Worm (Caenorhabditis elegans) whole organism, L4 larva: ENCODE data around the gene T16D1.1.

Experiments used
- D1046.2 ChIP-seq: fragments of 200-800 bp; sonication (Bioruptor generic); IDR thresholded peaks from 2 replicates; pipeline ENCODE4 v1.3.6; 2022; ENCODE audit warnings: missing genetic modification characterization, missing compliant biosample characterization
- F10B5.3 ChIP-seq: sonication (generic microtip); optimal IDR thresholded peaks from 2 replicates; lab custom pipeline; 2016; ENCODE audit warnings: mild to moderate bottlenecking, missing genetic modification characterization, missing compliant biosample characterization
- F26F4.8 ChIP-seq: fragments of 200-800 bp; sonication (Bioruptor generic); conservative IDR thresholded peaks from 2 replicates; pipeline ENCODE4 v1.3.6; 2022; ENCODE audit warnings: missing genetic modification characterization, missing compliant biosample characterization
- T20F7.1 ChIP-seq: fragments of 200-800 bp; sonication (Bioruptor generic); optimal IDR thresholded peaks from 2 replicates; lab custom pipeline; 2018; ENCODE audit warnings: mild to moderate bottlenecking, missing genetic modification characterization, missing compliant biosample characterization
- Y105C5A.15 ChIP-seq: fragments of 200-800 bp; sonication (Bioruptor generic); IDR thresholded peaks from 2 replicates; pipeline ENCODE4 v1.3.6; 2022; ENCODE audit warnings: missing genetic modification characterization, missing compliant biosample characterization
- Y5F2A.4 ChIP-seq: fragments of 200-800 bp; sonication (Bioruptor generic); optimal IDR thresholded peaks from 2 replicates; lab custom pipeline; 2018; ENCODE audit warnings: mild to moderate bottlenecking, missing genetic modification characterization, missing compliant biosample characterization
- Y75B8A.6 ChIP-seq: fragments of 200-800 bp; sonication (Bioruptor generic); IDR thresholded peaks from 2 replicates; pipeline ENCODE4 v1.3.6; 2022; ENCODE audit warnings: missing genetic modification reagents, missing genetic modification characterization, missing compliant biosample characterization
- ZK546.5 ChIP-seq, 2 experiments: sonication (generic microtip); optimal IDR thresholded peaks; 2 replicates each; lab custom pipeline; 2017; ENCODE audit warnings: missing biosample characterization in 2 of 2, missing genetic modification characterization in 2 of 2
- aha-1 ChIP-seq: fragments of 150-350 bp; peaks from one replicate; lab custom pipeline; 2014; ENCODE audit warnings: missing biosample characterization, missing genetic modification characterization
- aly-2 ChIP-seq: sonication (generic microtip); optimal IDR thresholded peaks from 2 replicates; lab custom pipeline; 2018; ENCODE audit warnings: missing biosample characterization, missing genetic modification characterization
- ama-1 ChIP-seq: fragments of 150-350 bp; optimal IDR thresholded peaks from 2 replicates; lab custom pipeline; 2014; ENCODE audit warnings: inconsistent platforms, mixed read lengths
- arid-1 ChIP-seq: fragments of 200-800 bp; sonication (Bioruptor generic); conservative IDR thresholded peaks from 2 replicates; pipeline ENCODE4 v1.3.6; 2022; ENCODE audit warnings: missing genetic modification reagents, missing genetic modification characterization, missing compliant biosample characterization
- ceh-28 ChIP-seq: fragments of 150-350 bp; optimal IDR thresholded peaks from 2 replicates; lab custom pipeline; 2014; ENCODE audit warnings: missing biosample characterization, missing genetic modification reagents, missing genetic modification characterization
- ceh-44 ChIP-seq: fragments of 200-800 bp; sonication (Bioruptor generic); IDR thresholded peaks from 2 replicates; pipeline ENCODE4 v1.3.6; 2022; ENCODE audit warnings: missing genetic modification reagents, missing genetic modification characterization, missing compliant biosample characterization
- ceh-62 ChIP-seq: sonication (generic microtip); optimal IDR thresholded peaks from 2 replicates; lab custom pipeline; 2017; ENCODE audit warnings: missing biosample characterization, missing genetic modification characterization
- cey-2 ChIP-seq: sonication (generic microtip); optimal IDR thresholded peaks from 3 replicates; lab custom pipeline; 2017; ENCODE audit warnings: missing genetic modification characterization, mild to moderate bottlenecking, missing compliant biosample characterization, antibody characterized with exemption, borderline replicate concordance; ENCODE audit not compliant: insufficient read depth
- daf-16 ChIP-seq, 3 experiments: sonication (generic microtip); optimal IDR thresholded peaks; 2 replicates each; lab custom pipeline; 2016 to 2017; ENCODE audit warnings: missing genetic modification characterization in 3 of 3, missing genetic modification reagents in 3 of 3, mild to moderate bottlenecking in 2 of 3, missing compliant biosample characterization in 2 of 3, missing biosample characterization in 1 of 3, moderate library complexity in 1 of 3
- daf-19 ChIP-seq: fragments of 200-800 bp; sonication (Bioruptor generic); conservative IDR thresholded peaks from 2 replicates; pipeline ENCODE4 v1.3.6; 2022; ENCODE audit warnings: missing genetic modification characterization, missing compliant biosample characterization
- daf-8 ChIP-seq: fragments of 200-800 bp; sonication (Bioruptor generic); IDR thresholded peaks from 2 replicates; pipeline ENCODE4 v1.3.6; 2022; ENCODE audit warnings: missing genetic modification characterization, missing compliant biosample characterization
- dmd-6 ChIP-seq: fragments of 200-800 bp; sonication (Bioruptor generic); IDR thresholded peaks from 2 replicates; pipeline ENCODE4 v1.3.6; 2022; ENCODE audit warnings: missing genetic modification reagents, missing genetic modification characterization, missing compliant biosample characterization
- dmd-8 ChIP-seq: fragments of 200-800 bp; sonication (Bioruptor generic); IDR thresholded peaks from 2 replicates; pipeline ENCODE4 v1.3.6; 2022; ENCODE audit warnings: missing genetic modification characterization, missing compliant biosample characterization
- dpl-1 ChIP-seq: fragments of 150-350 bp; optimal IDR thresholded peaks from 2 replicates; lab custom pipeline; 2014; ENCODE audit warnings: missing biosample characterization, missing genetic modification reagents, missing genetic modification characterization
- dve-1 ChIP-seq: sonication (generic microtip); optimal IDR thresholded peaks from 2 replicates; lab custom pipeline; 2017; ENCODE audit warnings: antibody characterized with exemption, mild to moderate bottlenecking, missing genetic modification characterization, missing compliant biosample characterization; ENCODE audit not compliant: insufficient read depth
- egl-27 ChIP-seq: sonication (generic microtip); optimal IDR thresholded peaks from 3 replicates; lab custom pipeline; 2017; ENCODE audit warnings: missing biosample characterization, missing genetic modification reagents, missing genetic modification characterization
- fkh-10 ChIP-seq: fragments of 150-350 bp; optimal IDR thresholded peaks from 2 replicates; lab custom pipeline; 2014; ENCODE audit warnings: missing biosample characterization, missing genetic modification reagents, missing genetic modification characterization
- fos-1 ChIP-seq: fragments of 150-350 bp; optimal IDR thresholded peaks from 2 replicates; lab custom pipeline; 2014; ENCODE audit warnings: missing biosample characterization, missing genetic modification characterization
- gei-8 ChIP-seq: fragments of 200-800 bp; sonication (Bioruptor generic); optimal IDR thresholded peaks from 2 replicates; lab custom pipeline; 2018; ENCODE audit warnings: mild to moderate bottlenecking, missing genetic modification characterization, missing compliant biosample characterization
- hif-1 ChIP-seq, 2 experiments: sonication (generic microtip); optimal IDR thresholded peaks; 2 replicates each; lab custom pipeline; 2016 to 2017; ENCODE audit warnings: missing compliant biosample characterization in 2 of 2, missing genetic modification characterization in 2 of 2, missing genetic modification reagents in 2 of 2, missing genotype in 2 of 2, mild to moderate bottlenecking in 1 of 2
- hlh-11 ChIP-seq: fragments of 200-800 bp; sonication (Bioruptor generic); optimal IDR thresholded peaks from 2 replicates; lab custom pipeline; 2018; ENCODE audit warnings: mild to moderate bottlenecking, missing genetic modification characterization, missing compliant biosample characterization
- hmg-1.1 ChIP-seq: fragments of 200-800 bp; sonication (Bioruptor generic); IDR thresholded peaks from 2 replicates; pipeline ENCODE4 v1.3.6; 2022; ENCODE audit warnings: missing genetic modification reagents, missing genetic modification characterization, missing compliant biosample characterization
- lim-7 ChIP-seq: fragments of 200-800 bp; sonication (Bioruptor generic); IDR thresholded peaks from 2 replicates; pipeline ENCODE4 v1.3.6; 2022; ENCODE audit warnings: missing genetic modification characterization, missing compliant biosample characterization
- lin-1 ChIP-seq: fragments of 200-800 bp; sonication (Bioruptor generic); IDR thresholded peaks from 2 replicates; pipeline ENCODE4 v1.3.6; 2022; ENCODE audit warnings: missing genetic modification reagents, missing genetic modification characterization, missing compliant biosample characterization
- lin-13 ChIP-seq: fragments of 150-350 bp; optimal IDR thresholded peaks from 2 replicates; lab custom pipeline; 2014; ENCODE audit warnings: missing biosample characterization, missing genetic modification reagents, missing genetic modification characterization
- lin-15B ChIP-seq: fragments of 150-350 bp; sonication (generic microtip); optimal IDR thresholded peaks from 3 replicates; lab custom pipeline; 2014; ENCODE audit warnings: missing biosample characterization, missing genetic modification characterization
- lin-38 ChIP-seq: fragments of 200-800 bp; sonication (Bioruptor generic); IDR thresholded peaks from 2 replicates; pipeline ENCODE4 v1.3.6; 2022; ENCODE audit warnings: missing genetic modification reagents, missing genetic modification characterization, missing compliant biosample characterization
- lin-39 ChIP-seq: fragments of 150-350 bp; optimal IDR thresholded peaks from 2 replicates; lab custom pipeline; 2014; ENCODE audit warnings: missing biosample characterization, missing genetic modification reagents, missing genetic modification characterization
- lir-3 ChIP-seq: sonication (generic microtip); optimal IDR thresholded peaks from 2 replicates; lab custom pipeline; 2016; ENCODE audit warnings: mild to moderate bottlenecking, missing genetic modification characterization, missing compliant biosample characterization
- lsy-2 ChIP-seq, 2 experiments: fragments of 150-350 bp in 1 of 2; sonication (generic microtip) in 1 of 2; optimal IDR thresholded peaks; 2 replicates each; lab custom pipeline; 2014 to 2017; ENCODE audit warnings: missing biosample characterization in 2 of 2, missing genetic modification characterization in 2 of 2
- mdl-1 ChIP-seq, 2 experiments: fragments of 150-350 bp in 1 of 2; sonication (generic microtip) in 1 of 2; optimal IDR thresholded peaks; 2 replicates each; lab custom pipeline; 2014 to 2017; ENCODE audit warnings: missing biosample characterization in 2 of 2, missing genetic modification characterization in 2 of 2
- mep-1 ChIP-seq: fragments of 150-350 bp; sonication (generic microtip); optimal IDR thresholded peaks from 3 replicates; lab custom pipeline; 2014; ENCODE audit warnings: missing biosample characterization, missing genetic modification characterization
- mes-2 ChIP-seq: sonication (generic microtip); optimal IDR thresholded peaks from 2 replicates; lab custom pipeline; 2016; ENCODE audit warnings: missing genotype, mild to moderate bottlenecking, missing genetic modification characterization, missing compliant biosample characterization; ENCODE audit not compliant: poor library complexity, severe bottlenecking
- nhr-11 ChIP-seq: fragments of 150-350 bp; optimal IDR thresholded peaks from 2 replicates; lab custom pipeline; 2014; ENCODE audit warnings: missing biosample characterization, missing genetic modification characterization
- nhr-25 ChIP-seq: sonication (generic microtip); optimal IDR thresholded peaks from 2 replicates; lab custom pipeline; 2017; ENCODE audit warnings: missing genetic modification characterization, mild to moderate bottlenecking, missing compliant biosample characterization, antibody characterized with exemption, moderate library complexity, borderline replicate concordance; ENCODE audit not compliant: insufficient read depth
- nhr-48 ChIP-seq: sonication (generic microtip); optimal IDR thresholded peaks from 2 replicates; lab custom pipeline; 2016; ENCODE audit warnings: mild to moderate bottlenecking, missing genetic modification characterization, missing compliant biosample characterization
- nhr-76 ChIP-seq: fragments of 150-350 bp; optimal IDR thresholded peaks from 2 replicates; lab custom pipeline; 2014; ENCODE audit warnings: missing biosample characterization, missing genetic modification characterization
- php-3 ChIP-seq: fragments of 200-800 bp; sonication (Bioruptor generic); IDR thresholded peaks from 2 replicates; pipeline ENCODE4 v1.3.6; 2022; ENCODE audit warnings: missing genetic modification reagents, missing genetic modification characterization, missing compliant biosample characterization
- set-16 ChIP-seq: fragments of 200-800 bp; sonication (Bioruptor generic); IDR thresholded peaks from 2 replicates; pipeline ENCODE4 v1.3.6; 2022; ENCODE audit warnings: missing genetic modification reagents, missing genetic modification characterization, missing compliant biosample characterization
- snpc-4 ChIP-seq: fragments of 150-350 bp; optimal IDR thresholded peaks from 2 replicates; lab custom pipeline; 2014; ENCODE audit warnings: missing biosample characterization, missing genetic modification characterization
- spr-1 ChIP-seq: sonication (generic microtip); optimal IDR thresholded peaks from 2 replicates; lab custom pipeline; 2016; ENCODE audit warnings: mild to moderate bottlenecking, missing genetic modification characterization, missing compliant biosample characterization
- tra-1 ChIP-seq: fragments of 200-800 bp; sonication (Bioruptor generic); IDR thresholded peaks from 2 replicates; pipeline ENCODE4 v1.3.6; 2022; ENCODE audit warnings: missing genetic modification reagents, missing genetic modification characterization, missing compliant biosample characterization
- unc-39 ChIP-seq: sonication (generic microtip); optimal IDR thresholded peaks from 2 replicates; lab custom pipeline; 2017; ENCODE audit warnings: missing biosample characterization, missing genetic modification characterization
- ztf-7 ChIP-seq: fragments of 150-350 bp; optimal IDR thresholded peaks from 2 replicates; lab custom pipeline; 2014; ENCODE audit warnings: missing biosample characterization, missing genetic modification characterization

The T16D1.1 gene

DNA sequence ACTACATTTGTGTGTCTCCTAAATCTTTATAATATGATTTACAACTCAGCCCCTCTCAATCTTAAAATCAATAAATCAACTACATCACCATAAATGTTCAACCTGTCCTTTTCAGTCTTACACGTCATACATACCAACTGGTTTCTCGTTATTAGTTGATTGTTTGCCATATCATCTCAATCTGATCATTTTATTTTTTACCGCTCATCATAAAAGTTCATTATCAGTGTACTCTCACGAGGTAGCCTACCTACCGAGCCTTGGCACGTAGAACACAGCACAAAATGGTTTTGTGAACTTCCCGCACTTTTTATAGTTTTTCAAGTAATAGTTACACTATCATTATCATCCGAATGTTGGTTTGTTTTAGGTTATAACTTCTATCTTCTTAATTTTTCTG is 39.7 kb upstream of the T16D1.1 start (continued):
- no peak for TF ChIP-seq Y105C5A.15 (GFP tag; lab: Robert Waterston, UW)
- no peak for TF ChIP-seq lim-7
- no peak for TF ChIP-seq set-16
- TF ChIP-seq Y75B8A.6 (GFP tag; lab: Robert Waterston, UW) = no peak
- peak; percentile 63 for TF ChIP-seq dmd-6 (GFP tag; lab: Robert Waterston, UW)
- TF ChIP-seq snpc-4 (tag; lab: Kevin White, UChicago) = no peak
- TF ChIP-seq gei-8 (GFP tag; lab: Kevin White, UChicago) = no peak
- peak; percentile 58 for TF ChIP-seq mep-1
- no peak for TF ChIP-seq D1046.2 (GFP tag; lab: Robert Waterston, UW)
- no peak for TF ChIP-seq hmg-1.1
- no peak for TF ChIP-seq nhr-11 (tag; lab: Kevin White, UChicago)
- no peak for TF ChIP-seq fkh-10 (GFP tag; lab: Kevin White, UChicago)
- peak; percentile 3 for TF ChIP-seq nhr-48 (tag; lab: Kevin White, UChicago)
- TF ChIP-seq egl-27 (tag; lab: Kevin White, UChicago) = no peak
- TF ChIP-seq aha-1 (tag; lab: Kevin White, UChicago) = peak; percentile 98
- no peak for TF ChIP-seq lin-13 (GFP tag; lab: Kevin White, UChicago)
- no peak for TF ChIP-seq nhr-25 (tag; lab: Kevin White, UChicago)
- TF ChIP-seq lin-38 (GFP tag; lab: Robert Waterston, UW) = no peak
- peak; percentile 29 for TF ChIP-seq mes-2 (tag; lab: Kevin White, UChicago)
- TF ChIP-seq ceh-44 (GFP tag; lab: Robert Waterston, UW) = no peak
- no peak for TF ChIP-seq Y5F2A.4 (GFP tag; lab: Kevin White, UChicago)
- TF ChIP-seq unc-39 (tag; lab: Kevin White, UChicago) = no peak
- no peak for TF ChIP-seq ztf-7 (tag; lab: Kevin White, UChicago)
- peak in 1 of 2 experiments; percentile 61 for TF ChIP-seq hif-1 (tag; optimal IDR thresholded peaks at IDR 0.05; lab: Kevin White, UChicago)
- TF ChIP-seq tra-1 (GFP tag; lab: Robert Waterston, UW) = peak; percentile 4; the same call in 1 of the 2 replicates
- TF ChIP-seq aly-2 = no peak
- TF ChIP-seq ceh-28 (tag; lab: Kevin White, UChicago) = no peak
- peak; percentile 95 for TF ChIP-seq dve-1 (tag; lab: Kevin White, UChicago)
- no peak for TF ChIP-seq arid-1 (GFP tag; lab: Robert Waterston, UW)
- TF ChIP-seq lin-1 (GFP tag; lab: Robert Waterston, UW) = no peak
- no peak for TF ChIP-seq nhr-76 (tag; lab: Kevin White, UChicago)
- no peak for TF ChIP-seq daf-19
- no peak for TF ChIP-seq ZK546.5 (tag; optimal IDR thresholded peaks at IDR 0.05; lab: Kevin White, UChicago)
- TF ChIP-seq hlh-11 (tag; lab: Kevin White, UChicago) = peak; percentile 73
- no peak for TF ChIP-seq lir-3 (tag; lab: Kevin White, UChicago)
- TF ChIP-seq daf-8 (GFP tag; lab: Robert Waterston, UW) = no peak
- peak; percentile 20 to 39 for TF ChIP-seq lsy-2 (tag; optimal IDR thresholded peaks at IDR 0.05; lab: Kevin White, UChicago)
- TF ChIP-seq mdl-1 (tag; optimal IDR thresholded peaks at IDR 0.05; lab: Kevin White, UChicago) = peak in 1 of 2 experiments; percentile 46
- no peak for TF ChIP-seq dmd-8 (GFP tag; lab: Robert Waterston, UW)
- no peak for TF ChIP-seq cey-2 (tag; lab: Kevin White, UChicago)
- TF ChIP-seq F26F4.8 = no peak
- TF ChIP-seq daf-16 (GFP tag; optimal IDR thresholded peaks at IDR 0.05; lab: Kevin White, UChicago) = no peak
- TF ChIP-seq daf-16 (tag; optimal IDR thresholded peaks at IDR 0.05; lab: Kevin White, UChicago) = peak; percentile 79
- TF ChIP-seq F10B5.3 (tag; lab: Kevin White, UChicago) = no peak
- no peak for TF ChIP-seq T20F7.1 (GFP tag; lab: Kevin White, UChicago)
- TF ChIP-seq fos-1 (tag; lab: Kevin White, UChicago) = no peak
- TF ChIP-seq lin-15B = no peak
- TF ChIP-seq ceh-62 (tag; lab: Kevin White, UChicago) = no peak
- TF ChIP-seq lin-39 (tag; lab: Kevin White, UChicago) = no peak
- no peak for TF ChIP-seq spr-1 (tag; lab: Kevin White, UChicago)
- TF ChIP-seq php-3 = peak; percentile 97
- TF ChIP-seq ama-1 (lab: Kevin White, UChicago) = no peak
- TF ChIP-seq dpl-1 (GFP tag; lab: Kevin White, UChicago) = no peak
